Fruit fly (Drosophila melanogaster): ENCODE results near the gene Ag5r.
A peak's percentile ranks its signal among the peaks of the same experiment; 100 is the strongest.

Ag5r gene

dm6 chrX:14812239-14812638 is 25.9 kb upstream of the Ag5r start (continued):
- TF ChIP-seq az2 (GFP tag; optimal IDR thresholded peaks at IDR 0.05), result peak; percentile 1
- TF ChIP-seq C15 (GFP tag; IDR thresholded peaks at IDR 0.05), result no peak
- no peak for TF ChIP-seq oc (tag; optimal IDR thresholded peaks at IDR 0.05)
- TF ChIP-seq Drgx (GFP tag; IDR thresholded peaks at IDR 0.05), result peak; percentile 78
- TF ChIP-seq Awh (GFP tag; IDR thresholded peaks at IDR 0.05), result no peak
- TF ChIP-seq dati (GFP tag; IDR thresholded peaks at IDR 0.05), result no peak
- no peak for TF ChIP-seq CG12744 (GFP tag; optimal IDR thresholded peaks at IDR 0.05)
- TF ChIP-seq CG8359 (GFP tag; optimal IDR thresholded peaks at IDR 0.05; ENCODE audit: borderline replicate concordance), result no peak
- TF ChIP-seq sima (GFP tag; optimal IDR thresholded peaks at IDR 0.05), result no peak
- no peak for TF ChIP-seq ato (GFP tag; IDR thresholded peaks at IDR 0.05; ENCODE audit: partially characterized antibody)
- no peak for TF ChIP-seq dan (GFP tag; IDR thresholded peaks at IDR 0.05)
- TF ChIP-seq CG4707 (GFP tag; optimal IDR thresholded peaks at IDR 0.05), result no peak
- 0 out of 2 replicates have a peak, but pooled peaks have one; percentile 13 for TF ChIP-seq HLH3B (GFP tag; IDR thresholded peaks at IDR 0.05)
- TF ChIP-seq Atf6 (GFP tag; IDR thresholded peaks at IDR 0.05), result 0 out of 2 replicates have a peak, but pooled peaks have one; percentile 13
- no peak for TF ChIP-seq Camta (GFP tag; optimal IDR thresholded peaks at IDR 0.05)
- no peak for TF ChIP-seq CG6175 (GFP tag; IDR thresholded peaks at IDR 0.05)
- no peak for TF ChIP-seq CG7556 (GFP tag; optimal IDR thresholded peaks at IDR 0.05)
- TF ChIP-seq CG31224 (GFP tag; IDR thresholded peaks at IDR 0.05), result no peak
- peak; percentile 13; the same call in 1 of the 2 replicates for TF ChIP-seq lmd (GFP tag; IDR thresholded peaks at IDR 0.05)
- TF ChIP-seq ranshi (GFP tag; IDR thresholded peaks at IDR 0.05), result 0 out of 2 replicates have a peak, but pooled peaks have one; percentile 20
- no peak for TF ChIP-seq CG3281 (GFP tag; optimal IDR thresholded peaks at IDR 0.05)
- TF ChIP-seq MBD-R2 (GFP tag; IDR thresholded peaks at IDR 0.05), result peak; percentile 18; the same call in 1 of the 2 replicates
- no peak for TF ChIP-seq emc (GFP tag; optimal IDR thresholded peaks at IDR 0.05)
- no peak for TF ChIP-seq Mad (GFP tag; optimal IDR thresholded peaks at IDR 0.05)
- TF ChIP-seq pros (GFP tag; optimal IDR thresholded peaks at IDR 0.05), result no peak
- no peak for TF ChIP-seq trh (GFP tag; optimal IDR thresholded peaks at IDR 0.05)
- TF ChIP-seq esg (GFP tag; conservative IDR thresholded peaks at IDR 0.05), result peak; percentile 11; the same call in 1 of the 2 replicates
- no peak for TF ChIP-seq kah (GFP tag; optimal IDR thresholded peaks at IDR 0.05)
- TF ChIP-seq CG10543 (GFP tag; optimal IDR thresholded peaks at IDR 0.05), result no peak
- no peak for TF ChIP-seq CG2712 (tag; optimal IDR thresholded peaks at IDR 0.05)
- no peak for TF ChIP-seq stwl (tag; optimal IDR thresholded peaks at IDR 0.05)
- no peak for TF ChIP-seq ap (GFP tag; IDR thresholded peaks at IDR 0.05)
- no peak for TF ChIP-seq ftz-f1 (GFP tag; optimal IDR thresholded peaks at IDR 0.05)
- TF ChIP-seq CG15073 (GFP tag; optimal IDR thresholded peaks at IDR 0.05), result no peak
- TF ChIP-seq tio (GFP tag; optimal IDR thresholded peaks at IDR 0.05), result peak; percentile 12
- TF ChIP-seq Spps (tag; optimal IDR thresholded peaks at IDR 0.05), result no peak
- peak; percentile 11 for TF ChIP-seq unpg (GFP tag; optimal IDR thresholded peaks at IDR 0.05)
- TF ChIP-seq CG11560 (tag; IDR thresholded peaks at IDR 0.05), result no peak
- no peak for TF ChIP-seq corto (GFP tag; optimal IDR thresholded peaks at IDR 0.05)
- TF ChIP-seq CG34376 (GFP tag; optimal IDR thresholded peaks at IDR 0.05), result no peak
- no peak for TF ChIP-seq CG6683 (GFP tag; optimal IDR thresholded peaks at IDR 0.05)
- no peak for TF ChIP-seq Hmr (GFP tag; optimal IDR thresholded peaks at IDR 0.05)
- no peak for TF ChIP-seq hbn (GFP tag; IDR thresholded peaks at IDR 0.05; ENCODE audit: partially characterized antibody)
- TF ChIP-seq bcd (GFP tag; optimal IDR thresholded peaks at IDR 0.05), result no peak
- TF ChIP-seq CG4854 (GFP tag; optimal IDR thresholded peaks at IDR 0.05), result no peak
- TF ChIP-seq CG17359 (tag; optimal IDR thresholded peaks at IDR 0.05), result no peak
- no peak for TF ChIP-seq CG17361 (GFP tag; IDR thresholded peaks at IDR 0.05)
- no peak for TF ChIP-seq psq (GFP tag; optimal IDR thresholded peaks at IDR 0.05)
- no peak for TF ChIP-seq trem (tag; optimal IDR thresholded peaks at IDR 0.05)
- TF ChIP-seq CG4360 (GFP tag; IDR thresholded peaks at IDR 0.05), result no peak
- no peak for TF ChIP-seq CG6765 (GFP tag; optimal IDR thresholded peaks at IDR 0.05)
- TF ChIP-seq CG30403 (GFP tag; optimal IDR thresholded peaks at IDR 0.05), result peak; percentile 8
